Worm (Caenorhabditis elegans): Measurements from ENCODE around the gene bus-1.

The bus-1 gene

DNA sequence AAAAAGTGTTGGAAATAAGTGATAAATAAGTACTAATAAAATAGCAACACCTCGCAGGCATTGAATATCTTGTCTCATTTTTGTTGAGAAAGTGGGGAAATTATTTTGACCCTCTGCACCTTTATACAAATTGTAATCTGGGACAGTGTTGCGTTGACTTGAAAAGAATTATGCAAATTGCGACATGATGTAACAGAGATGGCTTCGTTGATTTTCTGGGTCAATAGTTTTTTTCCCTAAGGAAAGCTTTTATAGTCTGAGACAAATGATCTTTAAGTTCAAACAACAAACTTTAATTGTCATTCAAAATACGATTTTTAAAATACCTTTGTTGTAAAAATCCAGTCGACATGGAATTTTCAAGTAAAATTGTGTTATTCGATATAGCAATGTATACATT lies at the start of gene bus-1:
Gene bus-1 (minus strand): TSS at position 101 of the 400 bp plus-strand sequence.
- TF ChIP-seq ZK546.5 (tag; optimal IDR thresholded peaks at IDR 0.05) (no peak), R02D3.7 (tag; optimal IDR thresholded peaks at IDR 0.05) (no peak), C34F6.9 (tag; optimal IDR thresholded peaks at IDR 0.05) (no peak), mab-5 (tag; optimal IDR thresholded peaks at IDR 0.05) (no peak), mbf-1 (tag; optimal IDR thresholded peaks at IDR 0.05) (no peak), lin-11 (tag; optimal IDR thresholded peaks at IDR 0.05) (no peak), nhr-237 (tag; optimal IDR thresholded peaks at IDR 0.05) (no peak), elt-1 (tag; optimal IDR thresholded peaks at IDR 0.05) (no peak), nhr-10 (tag; optimal IDR thresholded peaks at IDR 0.05) (no peak), peb-1 (tag; optimal IDR thresholded peaks at IDR 0.05) (no peak), sem-4 (tag; optimal IDR thresholded peaks at IDR 0.05) (no peak), ceh-16 (tag; optimal IDR thresholded peaks at IDR 0.05) (no peak), sma-9 (GFP tag; optimal IDR thresholded peaks at IDR 0.05) (no peak), sma-9 (tag; optimal IDR thresholded peaks at IDR 0.05) (no peak), unc-39 (tag; optimal IDR thresholded peaks at IDR 0.05) (no peak)

DNA sequence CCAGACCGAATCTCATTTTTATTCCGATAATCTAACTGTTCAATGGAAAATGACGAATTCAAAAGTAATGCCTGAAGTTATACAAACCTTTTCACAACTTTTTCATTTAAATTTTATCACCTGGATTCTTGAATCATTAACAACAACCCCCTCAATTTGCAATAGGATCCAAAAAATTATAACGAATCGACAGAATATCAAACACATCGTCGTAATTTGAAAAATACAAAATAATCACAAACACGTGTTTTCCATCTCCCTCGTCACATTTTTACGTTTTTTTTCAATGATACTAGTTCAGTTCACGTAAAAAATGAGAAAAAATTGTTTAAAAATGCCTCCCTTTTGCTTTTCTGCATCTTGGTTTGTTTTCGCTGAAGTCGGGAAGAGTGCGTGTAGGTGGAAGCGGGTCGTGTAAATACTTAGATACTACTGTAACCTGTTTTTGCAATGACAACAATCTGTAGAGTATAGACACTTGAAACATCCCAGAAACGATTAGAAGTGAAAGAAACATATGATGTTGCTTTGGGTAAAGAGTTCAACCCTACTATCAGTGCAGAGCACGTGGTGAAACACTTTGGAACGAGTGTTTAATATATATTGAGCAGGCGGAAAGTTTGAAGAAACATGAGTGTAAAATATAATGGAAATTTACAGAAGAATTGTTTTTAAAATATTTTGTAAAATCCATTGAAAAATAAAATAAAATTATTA lies 48.9 kb upstream of the bus-1 start, which contains the start of gene oac-50:
Gene oac-50 (minus strand): TSS at position 219 of the 717 bp plus-strand sequence.
- TF ChIP-seq blmp-1 (tag; optimal IDR thresholded peaks at IDR 0.05; ENCODE audit: insufficient read depth) (no peak), F13H6.1 (tag; optimal IDR thresholded peaks at IDR 0.05) (peak; percentile 27), sma-9 (GFP tag; optimal IDR thresholded peaks at IDR 0.05) (peak; percentile 2), sma-9 (tag; optimal IDR thresholded peaks at IDR 0.05) (no peak), dmd-4 (tag; optimal IDR thresholded peaks at IDR 0.05) (no peak), crh-2 (tag; optimal IDR thresholded peaks at IDR 0.05) (no peak), nhr-6 (tag; optimal IDR thresholded peaks at IDR 0.05) (no peak), ceh-82 (tag; optimal IDR thresholded peaks at IDR 0.05) (no peak), nhr-129 (tag; optimal IDR thresholded peaks at IDR 0.05) (no peak), ZK546.5 (tag; optimal IDR thresholded peaks at IDR 0.05) (no peak), peb-1 (tag; optimal IDR thresholded peaks at IDR 0.05) (no peak)

DNA sequence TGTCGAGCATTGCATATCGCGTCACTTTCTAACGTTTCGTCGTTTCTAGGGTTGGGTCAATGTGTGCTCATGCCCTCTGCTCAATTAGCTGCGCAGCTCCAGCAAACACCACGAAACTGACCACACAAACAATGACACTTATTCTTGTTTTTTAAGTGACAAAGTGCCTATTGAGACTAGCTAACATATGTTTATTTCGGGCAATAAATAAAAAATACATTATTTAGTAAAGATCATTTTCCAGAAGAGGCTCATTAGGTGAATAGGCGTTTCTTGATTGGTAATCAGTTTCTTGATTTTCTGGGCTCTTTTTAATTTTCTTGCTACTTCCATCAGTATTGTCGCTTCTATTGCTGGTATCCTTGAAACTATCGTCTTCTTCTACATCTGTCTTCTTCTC lies 45.1 kb upstream of the bus-1 start, which contains the start of gene T27E4.5:
Gene T27E4.5 (minus strand): TSS at position 101 of the 400 bp plus-strand sequence.
- TF ChIP-seq mbf-1 (tag; optimal IDR thresholded peaks at IDR 0.05) (no peak), blmp-1 (tag; optimal IDR thresholded peaks at IDR 0.05; ENCODE audit: insufficient read depth) (no peak), F13H6.1 (tag; optimal IDR thresholded peaks at IDR 0.05) (no peak), R02D3.7 (tag; optimal IDR thresholded peaks at IDR 0.05) (no peak), ztf-11 (tag; optimal IDR thresholded peaks at IDR 0.05) (no peak), fos-1 (tag; optimal IDR thresholded peaks at IDR 0.05) (no peak), nhr-6 (tag; optimal IDR thresholded peaks at IDR 0.05) (no peak), ztf-1 (GFP tag; conservative IDR thresholded peaks at IDR 0.05) (no peak), elt-1 (tag; optimal IDR thresholded peaks at IDR 0.05) (no peak), nhr-11 (tag; optimal IDR thresholded peaks at IDR 0.05) (no peak), nhr-23 (tag; optimal IDR thresholded peaks at IDR 0.05) (no peak), aly-2 (tag; optimal IDR thresholded peaks at IDR 0.05) (no peak), C34F6.9 (tag; optimal IDR thresholded peaks at IDR 0.05) (no peak), unc-39 (tag; optimal IDR thresholded peaks at IDR 0.05) (no peak), Y55F3AM.14 (GFP tag; optimal IDR thresholded peaks at IDR 0.05) (no peak)

DNA sequence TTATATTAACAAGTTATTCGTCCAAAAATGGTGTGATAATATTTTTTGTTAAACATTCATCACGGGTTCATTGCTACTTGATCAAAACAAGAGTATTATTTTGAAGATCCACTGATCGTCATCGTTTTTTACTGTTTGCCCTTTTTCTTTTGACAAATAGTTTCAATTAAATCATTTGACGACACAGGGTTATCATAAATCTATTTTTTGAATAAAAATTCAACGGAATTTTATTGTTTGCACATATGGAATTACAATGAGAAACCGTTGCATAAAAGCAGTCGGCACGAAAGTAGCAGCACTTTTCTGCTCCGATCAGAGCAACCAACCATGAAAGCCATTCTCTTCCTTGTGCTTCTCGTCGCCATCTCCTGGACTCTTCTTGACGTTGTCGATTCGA lies 43.1 kb upstream of the bus-1 start, which contains the start of gene fip-2:
Gene fip-2 (plus strand): TSS at position 301 of the 400 bp plus-strand sequence.
- TF ChIP-seq nhr-237 (tag; optimal IDR thresholded peaks at IDR 0.05) (no peak), elt-1 (tag; optimal IDR thresholded peaks at IDR 0.05) (no peak), dmd-4 (tag; optimal IDR thresholded peaks at IDR 0.05) (no peak), lin-13 (GFP tag; optimal IDR thresholded peaks at IDR 0.05) (no peak), nhr-77 (tag; optimal IDR thresholded peaks at IDR 0.05) (no peak), F13H6.1 (tag; optimal IDR thresholded peaks at IDR 0.05) (no peak), R02D3.7 (tag; optimal IDR thresholded peaks at IDR 0.05) (no peak), nhr-10 (tag; optimal IDR thresholded peaks at IDR 0.05) (no peak), lin-39 (tag; optimal IDR thresholded peaks at IDR 0.05) (no peak), zag-1 (tag; optimal IDR thresholded peaks at IDR 0.05) (no peak), ceh-82 (tag; optimal IDR thresholded peaks at IDR 0.05) (no peak), nhr-6 (tag; optimal IDR thresholded peaks at IDR 0.05) (no peak), nhr-25 (tag; optimal IDR thresholded peaks at IDR 0.05) (no peak), fos-1 (tag; optimal IDR thresholded peaks at IDR 0.05) (no peak), unc-55 (GFP tag; optimal IDR thresholded peaks at IDR 0.05) (no peak), mdl-1 (tag; optimal IDR thresholded peaks at IDR 0.05) (no peak), elt-3 (tag; optimal IDR thresholded peaks at IDR 0.05) (no peak), egl-27 (tag; optimal IDR thresholded peaks at IDR 0.05) (no peak), aly-2 (tag; optimal IDR thresholded peaks at IDR 0.05) (no peak), lsy-2 (tag; optimal IDR thresholded peaks at IDR 0.05) (no peak)

Data from whole organism, L2 larva.